Fruit fly (Drosophila melanogaster) whole organism, embryonic: Measurements from ENCODE around the gene scrib.

ENCODE experiments used
- Abd-B ChIP-seq: fragments of 200-800 bp; sonication (Bioruptor generic); optimal IDR thresholded peaks from 2 replicates; lab custom pipeline; 2018; ENCODE audit warnings: missing biosample characterization, mild to moderate bottlenecking, missing genetic modification characterization, moderate library complexity
- Atf-2 ChIP-seq: fragments of 200-800 bp; sonication (Bioruptor generic); optimal IDR thresholded peaks from 2 replicates; lab custom pipeline; 2016; ENCODE audit warnings: missing biosample characterization, missing genetic modification characterization
- Blimp-1 ChIP-seq: fragments of 200-800 bp; sonication (Bioruptor generic); optimal IDR thresholded peaks from 3 replicates; lab custom pipeline; 2018; ENCODE audit warnings: missing biosample characterization, missing genetic modification characterization, mild to moderate bottlenecking, moderate library complexity, missing genetic modification reagents
- CG1024 ChIP-seq: fragments of 200-800 bp; sonication (Bioruptor generic); IDR thresholded peaks from 2 replicates; pipeline ENCODE4 v1.3.6; 2022; ENCODE audit warnings: missing biosample characterization, missing genetic modification characterization
- CG10543 ChIP-seq: fragments of 200-800 bp; sonication (Bioruptor generic); optimal IDR thresholded peaks from 3 replicates; lab custom pipeline; 2017; ENCODE audit warnings: missing biosample characterization, mild to moderate bottlenecking, missing genetic modification characterization, moderate library complexity
- CG12219 ChIP-seq: fragments of 200-800 bp; sonication (Bioruptor generic); optimal IDR thresholded peaks from 3 replicates; lab custom pipeline; 2018; ENCODE audit warnings: missing biosample characterization, mild to moderate bottlenecking, missing genetic modification characterization
- CG12391 ChIP-seq: fragments of 200-800 bp; sonication (Bioruptor generic); optimal IDR thresholded peaks from 3 replicates; lab custom pipeline; 2018; ENCODE audit warnings: missing biosample characterization, mild to moderate bottlenecking, missing genetic modification characterization, moderate library complexity
- CG13123 ChIP-seq: fragments of 200-800 bp; sonication (Bioruptor generic); optimal IDR thresholded peaks from 2 replicates; lab custom pipeline; 2016; ENCODE audit warnings: missing biosample characterization, missing genetic modification characterization
- CG1529 ChIP-seq: fragments of 200-800 bp; sonication (Bioruptor generic); optimal IDR thresholded peaks from 3 replicates; lab custom pipeline; 2018; ENCODE audit warnings: missing biosample characterization, missing genetic modification characterization
- CG15601 ChIP-seq: fragments of 200-800 bp; sonication (Bioruptor generic); optimal IDR thresholded peaks from 3 replicates; lab custom pipeline; 2019; ENCODE audit warnings: missing biosample characterization, mild to moderate bottlenecking, missing genetic modification characterization, moderate library complexity
- CG1603 ChIP-seq: fragments of 200-800 bp; sonication (Bioruptor generic); optimal IDR thresholded peaks from 2 replicates; lab custom pipeline; 2019; ENCODE audit warnings: missing biosample characterization, mild to moderate bottlenecking, missing genetic modification characterization, moderate library complexity
- CG16863 ChIP-seq: fragments of 200-800 bp; sonication (Bioruptor generic); optimal IDR thresholded peaks from 3 replicates; lab custom pipeline; 2016; ENCODE audit warnings: missing biosample characterization, missing genetic modification characterization
- CG2202 ChIP-seq: fragments of 200-800 bp; sonication (Bioruptor generic); optimal IDR thresholded peaks from 2 replicates; lab custom pipeline; 2018; ENCODE audit warnings: missing biosample characterization, mild to moderate bottlenecking, missing genetic modification characterization
- CG32772 ChIP-seq: fragments of 200-800 bp; sonication (Bioruptor generic); IDR thresholded peaks from 2 replicates; pipeline ENCODE4 v1.3.6; 2022; ENCODE audit warnings: missing biosample characterization, missing genetic modification characterization
- CG3281 ChIP-seq: fragments of 200-800 bp; sonication (Bioruptor generic); optimal IDR thresholded peaks from 3 replicates; lab custom pipeline; 2017; ENCODE audit warnings: missing biosample characterization, mild to moderate bottlenecking, missing genetic modification characterization
- CG3838 ChIP-seq: fragments of 200-800 bp; sonication (Bioruptor generic); optimal IDR thresholded peaks from 3 replicates; lab custom pipeline; 2016; ENCODE audit warnings: missing biosample characterization, missing genetic modification characterization
- CG6175 ChIP-seq: fragments of 200-800 bp; sonication (Bioruptor generic); IDR thresholded peaks from 3 replicates; pipeline ENCODE4 v1.3.6; 2022; ENCODE audit warnings: missing biosample characterization, missing genetic modification characterization
- CG6683 ChIP-seq: fragments of 200-800 bp; sonication (Bioruptor generic); optimal IDR thresholded peaks from 2 replicates; lab custom pipeline; 2017; ENCODE audit warnings: missing biosample characterization, mild to moderate bottlenecking, missing genetic modification characterization, missing genetic modification reagents
- CG7928 ChIP-seq: fragments of 200-800 bp; sonication (Bioruptor generic); optimal IDR thresholded peaks from 2 replicates; lab custom pipeline; 2017; ENCODE audit warnings: missing biosample characterization, mild to moderate bottlenecking, missing genetic modification characterization
- Dad ChIP-seq: fragments of 200-800 bp; sonication (Bioruptor generic); optimal IDR thresholded peaks from 3 replicates; lab custom pipeline; 2016; ENCODE audit warnings: missing biosample characterization, missing genetic modification characterization
- Dek ChIP-seq: fragments of 200-800 bp; sonication (Bioruptor generic); optimal IDR thresholded peaks from 3 replicates; lab custom pipeline; 2019; ENCODE audit warnings: missing biosample characterization, mild to moderate bottlenecking, missing genetic modification characterization, moderate library complexity
- Drgx ChIP-seq: fragments of 200-800 bp; sonication (Bioruptor generic); IDR thresholded peaks from 2 replicates; pipeline ENCODE4 v1.3.6; 2022; ENCODE audit warnings: missing biosample characterization, missing genetic modification characterization
- E2f2 ChIP-seq: fragments of 200-800 bp; sonication (Bioruptor generic); IDR thresholded peaks from 2 replicates; pipeline ENCODE4 v1.3.6; 2022; ENCODE audit warnings: missing biosample characterization, missing genetic modification characterization
- Ets65A ChIP-seq: fragments of 200-800 bp; sonication (Bioruptor generic); peaks from one replicate; lab custom pipeline; 2016; ENCODE audit warnings: missing biosample characterization, missing genetic modification characterization
- GATAe ChIP-seq: fragments of 200-800 bp; sonication (Bioruptor generic); conservative IDR thresholded peaks from 2 replicates; pipeline ENCODE4 v1.3.6; 2022; ENCODE audit warnings: missing biosample characterization, missing genetic modification characterization
- HLH3B ChIP-seq: fragments of 200-800 bp; sonication (Bioruptor generic); IDR thresholded peaks from 2 replicates; pipeline ENCODE4 v1.3.6; 2022; ENCODE audit warnings: missing biosample characterization, missing genetic modification characterization
- HLH4C ChIP-seq: fragments of 200-800 bp; sonication (Bioruptor generic); IDR thresholded peaks from 3 replicates; pipeline ENCODE4 v1.3.6; 2022; ENCODE audit warnings: missing biosample characterization, missing genetic modification characterization; ENCODE audit not compliant: partially characterized antibody
- Hmr ChIP-seq: fragments of 200-800 bp; sonication (Bioruptor generic); optimal IDR thresholded peaks from 3 replicates; lab custom pipeline; 2017; ENCODE audit warnings: mild to moderate bottlenecking, missing biosample characterization, missing genetic modification reagents, missing genetic modification characterization
- Hmx ChIP-seq: fragments of 200-800 bp; sonication (Bioruptor generic); optimal IDR thresholded peaks from 2 replicates; lab custom pipeline; 2016; ENCODE audit warnings: missing biosample characterization, missing genetic modification characterization
- Mad ChIP-seq: fragments of 200-800 bp; sonication (Bioruptor generic); optimal IDR thresholded peaks from 2 replicates; lab custom pipeline; 2016; ENCODE audit warnings: missing biosample characterization, missing genetic modification characterization
- Max ChIP-seq: fragments of 200-800 bp; sonication (Bioruptor generic); optimal IDR thresholded peaks from 2 replicates; lab custom pipeline; 2016; ENCODE audit warnings: missing biosample characterization, mild to moderate bottlenecking, missing genetic modification characterization
- Sox102F ChIP-seq: fragments of 200-800 bp; sonication (Bioruptor generic); optimal IDR thresholded peaks from 2 replicates; lab custom pipeline; 2018; ENCODE audit warnings: missing biosample characterization, mild to moderate bottlenecking, missing genetic modification characterization, moderate library complexity
- YL-1 ChIP-seq: fragments of 200-800 bp; sonication (Bioruptor generic); optimal IDR thresholded peaks from 3 replicates; lab custom pipeline; 2017; ENCODE audit warnings: missing biosample characterization, mild to moderate bottlenecking, missing genetic modification characterization
- ap ChIP-seq: fragments of 200-800 bp; sonication (Bioruptor generic); IDR thresholded peaks from 2 replicates; pipeline ENCODE4 v1.3.6; 2022; ENCODE audit warnings: missing biosample characterization, missing genetic modification characterization
- chinmo ChIP-seq: fragments of 200-800 bp; sonication (Bioruptor generic); IDR thresholded peaks from 4 replicates; pipeline ENCODE4 v1.3.6; 2022; ENCODE audit warnings: missing biosample characterization, missing genetic modification characterization; ENCODE audit not compliant: partially characterized antibody
- ci ChIP-seq: fragments of 200-800 bp; sonication (Bioruptor generic); IDR thresholded peaks from 3 replicates; pipeline ENCODE4 v1.3.6; 2022; ENCODE audit warnings: missing biosample characterization, missing genetic modification characterization
- eve ChIP-seq, 2 experiments: fragments of >200 bp; optimal IDR thresholded peaks; 2 replicates each; lab custom pipeline; 2017; ENCODE audit warnings: missing biosample characterization in 2 of 2, missing genetic modification characterization in 2 of 2
- eyg ChIP-seq: fragments of 200-800 bp; sonication (Bioruptor generic); optimal IDR thresholded peaks from 3 replicates; lab custom pipeline; 2016; ENCODE audit warnings: missing biosample characterization, missing genetic modification characterization
- gro ChIP-seq: fragments of 200-800 bp; sonication (Bioruptor generic); optimal IDR thresholded peaks from 2 replicates; lab custom pipeline; 2016; ENCODE audit warnings: missing biosample characterization, missing genetic modification characterization
- h ChIP-seq: fragments of >200 bp; optimal IDR thresholded peaks from 2 replicates; lab custom pipeline; 2017
- hbn ChIP-seq: fragments of 200-800 bp; sonication (Bioruptor generic); IDR thresholded peaks from 2 replicates; pipeline ENCODE4 v1.3.6; 2022; ENCODE audit warnings: missing biosample characterization, missing genetic modification characterization; ENCODE audit not compliant: partially characterized antibody
- ind ChIP-seq: fragments of 200-800 bp; sonication (Bioruptor generic); optimal IDR thresholded peaks from 3 replicates; lab custom pipeline; 2016; ENCODE audit warnings: missing biosample characterization, missing genetic modification characterization
- onecut ChIP-seq: fragments of 200-800 bp; sonication (Bioruptor generic); IDR thresholded peaks from 2 replicates; pipeline ENCODE4 v1.3.6; 2022; ENCODE audit warnings: missing biosample characterization, missing genetic modification characterization
- pnt ChIP-seq: fragments of 200-800 bp; sonication (Bioruptor generic); optimal IDR thresholded peaks from 3 replicates; lab custom pipeline; 2016; ENCODE audit warnings: missing biosample characterization, missing genetic modification characterization
- prd ChIP-seq, 3 experiments: fragments of >200 bp in 2 of 3; fragments of 200-800 bp in 1 of 3; sonication (Bioruptor generic) in 1 of 3; optimal IDR thresholded peaks in 2 of 3; IDR thresholded peaks in 1 of 3; 2 replicates in 2 of 3; 3 replicates in 1 of 3; pipeline versions ENCODE4 v1.3.6 to Lab custom; 2017 to 2022; ENCODE audit warnings: missing biosample characterization in 1 of 3, missing genetic modification characterization in 1 of 3
- psq ChIP-seq: fragments of 200-800 bp; sonication (Bioruptor generic); optimal IDR thresholded peaks from 2 replicates; lab custom pipeline; 2017; ENCODE audit warnings: missing biosample characterization, missing genetic modification characterization
- ro ChIP-seq: fragments of 200-800 bp; sonication (Bioruptor generic); IDR thresholded peaks from 2 replicates; pipeline ENCODE4 v1.3.6; 2022; ENCODE audit warnings: missing biosample characterization, missing genetic modification characterization
- sd ChIP-seq: fragments of 200-800 bp; sonication (Bioruptor generic); optimal IDR thresholded peaks from 3 replicates; lab custom pipeline; 2018; ENCODE audit warnings: missing biosample characterization, mild to moderate bottlenecking, missing genetic modification characterization, moderate library complexity
- sens ChIP-seq: fragments of 200-800 bp; sonication (Bioruptor generic); peaks from one replicate; lab custom pipeline; 2016; ENCODE audit warnings: missing biosample characterization, missing genetic modification characterization
- ssp ChIP-seq: fragments of 200-800 bp; sonication (Bioruptor generic); IDR thresholded peaks from 2 replicates; pipeline ENCODE4 v1.3.6; 2022; ENCODE audit warnings: missing biosample characterization, missing genetic modification characterization
- tap ChIP-seq: fragments of 200-800 bp; optimal IDR thresholded peaks from 3 replicates; lab custom pipeline; 2019; ENCODE audit warnings: missing biosample characterization, mild to moderate bottlenecking, missing genetic modification characterization, moderate library complexity
- tgo ChIP-seq: fragments of 200-800 bp; sonication (Bioruptor generic); IDR thresholded peaks from 3 replicates; pipeline ENCODE4 v1.3.6; 2022; ENCODE audit warnings: missing biosample characterization, missing genetic modification characterization
- wor ChIP-seq: fragments of 200-800 bp; sonication (Bioruptor generic); IDR thresholded peaks from 2 replicates; pipeline ENCODE4 v1.3.6; 2022; ENCODE audit warnings: missing biosample characterization, missing genetic modification characterization

Gene scrib

DNA sequence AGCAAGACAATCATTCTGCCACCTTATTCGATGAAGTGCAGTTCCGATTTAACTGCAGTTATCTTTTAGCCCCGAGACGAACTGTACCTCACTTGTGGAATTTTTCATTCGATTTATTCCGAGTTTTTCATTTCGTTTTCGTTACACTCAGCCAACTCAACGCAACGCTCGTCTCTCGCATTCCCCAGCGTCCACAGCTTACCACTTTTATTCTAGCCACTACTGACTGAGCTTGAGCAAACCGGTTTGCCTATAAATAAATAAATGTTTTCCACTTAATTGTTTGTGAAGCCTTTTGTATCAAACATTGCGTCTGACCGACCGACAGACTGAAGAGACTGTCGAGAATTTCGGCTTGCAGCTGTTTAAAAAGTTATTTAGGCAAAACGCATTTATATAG is 5.1 kb downstream of the scrib start:
- no peak for TF ChIP-seq ind (GFP tag; lab: Kevin White, UChicago)
- TF ChIP-seq Mad = no peak
- no peak for TF ChIP-seq ssp (GFP tag; lab: Robert Waterston, UW)
- TF ChIP-seq Abd-B (GFP tag; lab: Kevin White, UChicago) = no peak
- TF ChIP-seq eyg (GFP tag; lab: Kevin White, UChicago) = no peak
- no peak for TF ChIP-seq tap (tag; lab: Kevin White, UChicago)
- TF ChIP-seq eve (GFP tag; optimal IDR thresholded peaks at IDR 0.05; lab: Kevin White, UChicago) = no peak
- TF ChIP-seq Dad (GFP tag; lab: Kevin White, UChicago) = no peak
- no peak for TF ChIP-seq CG6175
- no peak for TF ChIP-seq YL-1
- peak; percentile 70 for TF ChIP-seq Blimp-1 (GFP tag; lab: Kevin White, UChicago)
- no peak for TF ChIP-seq HLH4C (GFP tag; lab: Robert Waterston, UW)
- peak; percentile 50 for TF ChIP-seq sens
- peak; percentile 57 for TF ChIP-seq Ets65A (GFP tag; lab: Kevin White, UChicago)
- TF ChIP-seq E2f2 = no peak
- no peak for TF ChIP-seq CG15601 (tag; lab: Kevin White, UChicago)
- no peak for TF ChIP-seq CG7928 (GFP tag; lab: Kevin White, UChicago)
- TF ChIP-seq CG3838 (GFP tag; lab: Kevin White, UChicago) = no peak
- no peak for TF ChIP-seq wor
- no peak for TF ChIP-seq hbn
- TF ChIP-seq Hmx (GFP tag; lab: Kevin White, UChicago) = no peak
- peak; percentile 75 for TF ChIP-seq sd
- no peak for TF ChIP-seq h (lab: Kevin White, UChicago)
- TF ChIP-seq GATAe (GFP tag; lab: Robert Waterston, UW) = no peak
- no peak for TF ChIP-seq CG12219 (GFP tag; lab: Kevin White, UChicago)
- TF ChIP-seq CG13123 = no peak
- no peak for TF ChIP-seq ap
- TF ChIP-seq psq (GFP tag; lab: Kevin White, UChicago) = no peak
- TF ChIP-seq CG32772 (GFP tag; lab: Robert Waterston, UW) = no peak
- TF ChIP-seq CG1024 = no peak
- TF ChIP-seq chinmo (GFP tag; lab: Robert Waterston, UW) = 0 out of 4 replicates have a peak, but pooled peaks have one; percentile 38

dm6 chr3R:26542108-26542507 is 6.0 kb downstream of the scrib start:
- TF ChIP-seq Abd-B (GFP tag; lab: Kevin White, UChicago) (no peak), CG1529 (GFP tag; lab: Kevin White, UChicago) (peak; percentile 28), pnt (GFP tag; lab: Kevin White, UChicago) (no peak), CG2202 (tag; lab: Kevin White, UChicago) (peak; percentile 38), ap (no peak), Drgx (GFP tag; lab: Robert Waterston, UW) (peak; percentile 93), CG12391 (tag; lab: Kevin White, UChicago) (peak; percentile 41), CG3281 (no peak), onecut (GFP tag; lab: Robert Waterston, UW) (no peak), CG16863 (GFP tag; lab: Kevin White, UChicago) (peak; percentile 13), ci (GFP tag; lab: Robert Waterston, UW) (no peak), Dek (tag; lab: Kevin White, UChicago) (no peak), CG10543 (GFP tag; lab: Kevin White, UChicago) (no peak), Max (GFP tag; lab: Kevin White, UChicago) (no peak), tgo (GFP tag; lab: Robert Waterston, UW) (no peak), CG1603 (peak; percentile 31), HLH3B (peak; percentile 29; the same call in 1 of the 2 replicates), Atf-2 (GFP tag; lab: Kevin White, UChicago) (peak; percentile 2), CG6683 (GFP tag; lab: Kevin White, UChicago) (no peak), gro (no peak), ro (no peak), Hmr (GFP tag; lab: Kevin White, UChicago) (no peak), Sox102F (GFP tag; lab: Kevin White, UChicago) (peak; percentile 53), prd (optimal IDR thresholded peaks at IDR 0.05; lab: Kevin White, UChicago) (no peak), prd (GFP tag; IDR thresholded peaks at IDR 0.05; lab: Robert Waterston, UW) (peak; percentile 19; the same call in 1 of the 3 replicates)
